Fruit fly (Drosophila melanogaster) whole organism, embryonic: ENCODE data around the gene CG46304.
A peak's percentile ranks its signal among the peaks of the same experiment; 100 is the strongest.

Experiments
- ATbp ChIP-seq: fragments of 200-800 bp; sonication (Bioruptor generic); optimal IDR thresholded peaks from 2 replicates; lab custom pipeline; 2017; ENCODE audit warnings: missing biosample characterization, mild to moderate bottlenecking, missing genetic modification characterization, missing genetic modification reagents
- Bdp1 ChIP-seq: fragments of 200-800 bp; sonication (Bioruptor generic); optimal IDR thresholded peaks from 3 replicates; lab custom pipeline; 2016; ENCODE audit warnings: missing biosample characterization, missing genetic modification characterization
- Blimp-1 ChIP-seq: fragments of 200-800 bp; sonication (Bioruptor generic); optimal IDR thresholded peaks from 3 replicates; lab custom pipeline; 2018; ENCODE audit warnings: missing biosample characterization, missing genetic modification characterization, mild to moderate bottlenecking, moderate library complexity, missing genetic modification reagents
- CG10267 ChIP-seq: fragments of 200-800 bp; sonication (Bioruptor generic); optimal IDR thresholded peaks from 2 replicates; lab custom pipeline; 2018; ENCODE audit warnings: missing biosample characterization, mild to moderate bottlenecking, missing genetic modification characterization, moderate library complexity
- CG10431 ChIP-seq: fragments of 200-800 bp; sonication (Bioruptor generic); optimal IDR thresholded peaks from 3 replicates; lab custom pipeline; 2018; ENCODE audit warnings: missing biosample characterization, mild to moderate bottlenecking, missing genetic modification characterization
- CG11398 ChIP-seq: fragments of 200-800 bp; sonication (Bioruptor generic); optimal IDR thresholded peaks from 2 replicates; lab custom pipeline; 2016; ENCODE audit warnings: missing biosample characterization, missing genetic modification characterization
- CG11504 ChIP-seq: fragments of 200-800 bp; sonication (Bioruptor generic); optimal IDR thresholded peaks from 3 replicates; lab custom pipeline; 2019; ENCODE audit warnings: missing biosample characterization, mild to moderate bottlenecking, missing genetic modification characterization, moderate library complexity
- CG12104 ChIP-seq: fragments of 200-800 bp; sonication (Bioruptor generic); optimal IDR thresholded peaks from 3 replicates; lab custom pipeline; 2016; ENCODE audit warnings: missing biosample characterization, missing genetic modification characterization
- CG12155 ChIP-seq: fragments of 200-800 bp; sonication (Bioruptor generic); optimal IDR thresholded peaks from 3 replicates; lab custom pipeline; 2016; ENCODE audit warnings: missing biosample characterization, missing genetic modification characterization
- CG12219 ChIP-seq: fragments of 200-800 bp; sonication (Bioruptor generic); optimal IDR thresholded peaks from 3 replicates; lab custom pipeline; 2018; ENCODE audit warnings: missing biosample characterization, mild to moderate bottlenecking, missing genetic modification characterization
- CG12942 ChIP-seq: fragments of 200-800 bp; sonication (Bioruptor generic); optimal IDR thresholded peaks from 3 replicates; lab custom pipeline; 2016; ENCODE audit warnings: missing biosample characterization, missing genetic modification characterization
- CG13424 ChIP-seq: fragments of 200-800 bp; sonication (Bioruptor generic); optimal IDR thresholded peaks from 2 replicates; lab custom pipeline; 2019; ENCODE audit warnings: missing biosample characterization, mild to moderate bottlenecking, missing genetic modification characterization, moderate library complexity
- CG13894 ChIP-seq: fragments of 200-800 bp; sonication (Bioruptor generic); optimal IDR thresholded peaks from 3 replicates; lab custom pipeline; 2018; ENCODE audit warnings: missing biosample characterization, mild to moderate bottlenecking, missing genetic modification characterization, moderate library complexity
- CG14667 ChIP-seq: fragments of 200-800 bp; sonication (Bioruptor generic); IDR thresholded peaks from 2 replicates; pipeline ENCODE4 v1.3.6; 2022; ENCODE audit warnings: missing biosample characterization, missing genetic modification characterization
- CG14710 ChIP-seq: fragments of 200-800 bp; sonication (Bioruptor generic); optimal IDR thresholded peaks from 3 replicates; lab custom pipeline; 2019; ENCODE audit warnings: missing biosample characterization, mild to moderate bottlenecking, missing genetic modification characterization, moderate library complexity
- CG1529 ChIP-seq: fragments of 200-800 bp; sonication (Bioruptor generic); optimal IDR thresholded peaks from 3 replicates; lab custom pipeline; 2018; ENCODE audit warnings: missing biosample characterization, missing genetic modification characterization
- CG15479 ChIP-seq: fragments of 200-800 bp; sonication (Bioruptor generic); optimal IDR thresholded peaks from 3 replicates; lab custom pipeline; 2019; ENCODE audit warnings: missing biosample characterization, mild to moderate bottlenecking, missing genetic modification characterization, moderate library complexity
- CG1602 ChIP-seq: fragments of 200-800 bp; sonication (Bioruptor generic); optimal IDR thresholded peaks from 3 replicates; lab custom pipeline; 2016; ENCODE audit warnings: missing biosample characterization, missing genetic modification characterization
- CG16815 ChIP-seq: fragments of 200-800 bp; sonication (Bioruptor generic); optimal IDR thresholded peaks from 3 replicates; lab custom pipeline; 2017; ENCODE audit warnings: missing biosample characterization, mild to moderate bottlenecking, missing genetic modification characterization
- CG17359 ChIP-seq: fragments of 200-800 bp; sonication (Bioruptor generic); optimal IDR thresholded peaks from 3 replicates; lab custom pipeline; 2018; ENCODE audit warnings: missing biosample characterization, mild to moderate bottlenecking, missing genetic modification characterization, moderate library complexity
- CG18599 ChIP-seq: fragments of 200-800 bp; sonication (Bioruptor generic); optimal IDR thresholded peaks from 3 replicates; lab custom pipeline; 2017; ENCODE audit warnings: missing biosample characterization, missing genetic modification characterization, mild to moderate bottlenecking, moderate library complexity, missing genetic modification reagents
- CG2202 ChIP-seq: fragments of 200-800 bp; sonication (Bioruptor generic); optimal IDR thresholded peaks from 2 replicates; lab custom pipeline; 2018; ENCODE audit warnings: missing biosample characterization, mild to moderate bottlenecking, missing genetic modification characterization
- CG30403 ChIP-seq: fragments of 200-800 bp; sonication (Bioruptor generic); optimal IDR thresholded peaks from 3 replicates; lab custom pipeline; 2016; ENCODE audit warnings: missing biosample characterization, missing genetic modification characterization
- CG4707 ChIP-seq: fragments of 200-800 bp; sonication (Bioruptor generic); optimal IDR thresholded peaks from 2 replicates; lab custom pipeline; 2018; ENCODE audit warnings: missing biosample characterization, mild to moderate bottlenecking, missing genetic modification characterization, moderate library complexity
- CG4820 ChIP-seq: fragments of 200-800 bp; sonication (Bioruptor generic); optimal IDR thresholded peaks from 3 replicates; lab custom pipeline; 2016; ENCODE audit warnings: missing biosample characterization, missing genetic modification characterization
- CG5245 ChIP-seq: fragments of 200-800 bp; sonication (Bioruptor generic); optimal IDR thresholded peaks from 3 replicates; lab custom pipeline; 2016; ENCODE audit warnings: missing biosample characterization, missing genetic modification characterization
- CG6813 ChIP-seq: fragments of 200-800 bp; sonication (Bioruptor generic); optimal IDR thresholded peaks from 2 replicates; lab custom pipeline; 2017; ENCODE audit warnings: missing biosample characterization, missing genetic modification characterization, mild to moderate bottlenecking, moderate library complexity, missing genetic modification reagents
- CG7271 ChIP-seq: fragments of 200-800 bp; sonication (Bioruptor generic); optimal IDR thresholded peaks from 2 replicates; lab custom pipeline; 2018; ENCODE audit warnings: missing biosample characterization, mild to moderate bottlenecking, missing genetic modification characterization, moderate library complexity
- CG7839 ChIP-seq: fragments of 200-800 bp; sonication (Bioruptor generic); optimal IDR thresholded peaks from 3 replicates; lab custom pipeline; 2018; ENCODE audit warnings: missing biosample characterization, mild to moderate bottlenecking, missing genetic modification characterization, moderate library complexity
- CG8388 ChIP-seq: fragments of 200-800 bp; sonication (Bioruptor generic); optimal IDR thresholded peaks from 2 replicates; lab custom pipeline; 2019; ENCODE audit warnings: missing biosample characterization, mild to moderate bottlenecking, missing genetic modification characterization, moderate library complexity
- Dek ChIP-seq: fragments of 200-800 bp; sonication (Bioruptor generic); optimal IDR thresholded peaks from 3 replicates; lab custom pipeline; 2019; ENCODE audit warnings: missing biosample characterization, mild to moderate bottlenecking, missing genetic modification characterization, moderate library complexity
- Dip2 ChIP-seq: fragments of 200-800 bp; sonication (Bioruptor generic); IDR thresholded peaks from 2 replicates; pipeline ENCODE4 v1.3.6; 2022; ENCODE audit warnings: missing biosample characterization, missing genetic modification characterization
- E2f2 ChIP-seq: fragments of 200-800 bp; sonication (Bioruptor generic); IDR thresholded peaks from 2 replicates; pipeline ENCODE4 v1.3.6; 2022; ENCODE audit warnings: missing biosample characterization, missing genetic modification characterization
- Fer3 ChIP-seq: fragments of 200-800 bp; sonication (Bioruptor generic); optimal IDR thresholded peaks from 2 replicates; lab custom pipeline; 2018; ENCODE audit warnings: missing biosample characterization, mild to moderate bottlenecking, missing genetic modification characterization, moderate library complexity
- MBD-R2 ChIP-seq: fragments of 200-800 bp; sonication (Bioruptor generic); IDR thresholded peaks from 2 replicates; pipeline ENCODE4 v1.3.6; 2022; ENCODE audit warnings: missing biosample characterization, missing genetic modification characterization
- NC2β ChIP-seq: fragments of 200-800 bp; sonication (Bioruptor generic); optimal IDR thresholded peaks from 2 replicates; lab custom pipeline; 2016; ENCODE audit warnings: missing biosample characterization, missing genetic modification characterization
- NFAT ChIP-seq: fragments of 200-800 bp; sonication (Bioruptor generic); IDR thresholded peaks from 2 replicates; pipeline ENCODE4 v1.3.6; 2022; ENCODE audit warnings: missing biosample characterization, missing genetic modification characterization
- Ssrp ChIP-seq: fragments of 200-800 bp; sonication (Bioruptor generic); optimal IDR thresholded peaks from 2 replicates; lab custom pipeline; 2018; ENCODE audit warnings: missing biosample characterization, mild to moderate bottlenecking, missing genetic modification characterization, moderate library complexity
- Xbp1 ChIP-seq: fragments of 200-800 bp; sonication (Bioruptor generic); optimal IDR thresholded peaks from 3 replicates; lab custom pipeline; 2016; ENCODE audit warnings: missing biosample characterization, mild to moderate bottlenecking, missing genetic modification characterization
- Xrp1 ChIP-seq: fragments of 200-800 bp; sonication (Bioruptor generic); IDR thresholded peaks from 2 replicates; pipeline ENCODE4 v1.3.6; 2022; ENCODE audit warnings: missing biosample characterization, missing genetic modification characterization
- fd3F ChIP-seq: fragments of 200-800 bp; sonication (Bioruptor generic); optimal IDR thresholded peaks from 2 replicates; lab custom pipeline; 2018; ENCODE audit warnings: missing biosample characterization, mild to moderate bottlenecking, missing genetic modification characterization, moderate library complexity
- ind ChIP-seq: fragments of 200-800 bp; sonication (Bioruptor generic); optimal IDR thresholded peaks from 3 replicates; lab custom pipeline; 2016; ENCODE audit warnings: missing biosample characterization, missing genetic modification characterization
- jumu ChIP-seq: fragments of 200-800 bp; sonication (Bioruptor generic); optimal IDR thresholded peaks from 3 replicates; lab custom pipeline; 2016; ENCODE audit warnings: missing biosample characterization, missing genetic modification characterization
- org-1 ChIP-seq: fragments of 200-800 bp; sonication (Bioruptor generic); optimal IDR thresholded peaks from 2 replicates; lab custom pipeline; 2017; ENCODE audit warnings: missing biosample characterization, missing genetic modification characterization
- prd ChIP-seq, 3 experiments: fragments of >200 bp in 2 of 3; fragments of 200-800 bp in 1 of 3; sonication (Bioruptor generic) in 1 of 3; optimal IDR thresholded peaks in 2 of 3; IDR thresholded peaks in 1 of 3; 2 replicates in 2 of 3; 3 replicates in 1 of 3; pipeline versions ENCODE4 v1.3.6 to Lab custom; 2017 to 2022; ENCODE audit warnings: missing biosample characterization in 1 of 3, missing genetic modification characterization in 1 of 3
- pros ChIP-seq: fragments of 200-800 bp; sonication (Bioruptor generic); optimal IDR thresholded peaks from 3 replicates; lab custom pipeline; 2019; ENCODE audit warnings: missing biosample characterization, mild to moderate bottlenecking, missing genetic modification characterization, moderate library complexity
- sens-2 ChIP-seq: fragments of 200-800 bp; sonication (Bioruptor generic); IDR thresholded peaks from 2 replicates; pipeline ENCODE4 v1.3.6; 2022; ENCODE audit warnings: missing biosample characterization, missing genetic modification characterization
- ssp ChIP-seq: fragments of 200-800 bp; sonication (Bioruptor generic); IDR thresholded peaks from 2 replicates; pipeline ENCODE4 v1.3.6; 2022; ENCODE audit warnings: missing biosample characterization, missing genetic modification characterization
- sug ChIP-seq: fragments of 200-800 bp; optimal IDR thresholded peaks from 2 replicates; lab custom pipeline; 2019; ENCODE audit warnings: missing biosample characterization, mild to moderate bottlenecking, missing genetic modification characterization, moderate library complexity
- tio ChIP-seq: fragments of 200-800 bp; sonication (Bioruptor generic); optimal IDR thresholded peaks from 2 replicates; lab custom pipeline; 2017; ENCODE audit warnings: missing biosample characterization, missing genetic modification characterization, inconsistent platforms

CG46304 gene

DNA sequence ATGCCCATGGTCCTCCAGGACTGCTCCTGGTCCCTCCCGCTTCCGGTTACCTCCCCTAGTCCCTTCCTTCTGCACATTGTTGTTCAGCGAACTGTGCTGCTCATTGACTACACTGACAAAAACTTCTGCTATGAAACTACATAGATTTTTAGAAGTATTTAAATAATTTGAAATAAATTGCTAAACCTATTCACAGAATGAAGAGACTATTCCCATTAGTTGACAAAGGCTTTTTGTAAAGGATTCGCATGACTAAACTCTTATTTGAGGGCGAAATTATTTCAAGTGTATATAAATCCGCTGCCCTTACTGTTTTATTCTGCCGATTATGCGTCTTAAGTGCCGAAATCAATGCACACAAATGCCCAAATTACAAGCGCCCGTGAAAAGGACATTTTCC lies 24.9 kb upstream of the CG46304 start (continued):
- TF ChIP-seq CG4707 (GFP tag; lab: Kevin White, UChicago), result peak; percentile 6
- no peak for TF ChIP-seq Fer3 (tag; lab: Kevin White, UChicago)
- TF ChIP-seq org-1 (GFP tag; lab: Kevin White, UChicago), result peak; percentile 17
- no peak for TF ChIP-seq sug (tag; lab: Kevin White, UChicago)
- TF ChIP-seq CG4820 (GFP tag; lab: Kevin White, UChicago), result peak; percentile 66
- TF ChIP-seq CG16815 (GFP tag; lab: Kevin White, UChicago), result peak; percentile 33
- TF ChIP-seq CG17359 (tag; lab: Kevin White, UChicago), result peak; percentile 44
- peak; percentile 63 for TF ChIP-seq CG7271 (tag; lab: Kevin White, UChicago)
- peak; percentile 67 for TF ChIP-seq CG11504 (tag; lab: Kevin White, UChicago)
- no peak for TF ChIP-seq fd3F (GFP tag; lab: Kevin White, UChicago)
- TF ChIP-seq CG1602 (GFP tag; lab: Kevin White, UChicago), result peak; percentile 32
- no peak for TF ChIP-seq CG10431 (GFP tag; lab: Kevin White, UChicago)
- TF ChIP-seq Xbp1 (GFP tag; lab: Kevin White, UChicago), result peak; percentile 54
- peak; percentile 53 for TF ChIP-seq Blimp-1 (GFP tag; lab: Kevin White, UChicago)
- peak; percentile 39 for TF ChIP-seq CG6813 (GFP tag; lab: Kevin White, UChicago)
- TF ChIP-seq pros (GFP tag; lab: Kevin White, UChicago), result peak; percentile 44
- peak; percentile 28 for TF ChIP-seq ATbp (GFP tag; lab: Kevin White, UChicago)
- TF ChIP-seq NC2β (GFP tag; lab: Kevin White, UChicago), result peak; percentile 36
- no peak for TF ChIP-seq CG14667 (GFP tag; lab: Robert Waterston, UW)
- TF ChIP-seq E2f2 (GFP tag; lab: Robert Waterston, UW), result no peak
- TF ChIP-seq tio (GFP tag; lab: Kevin White, UChicago), result peak; percentile 51
- TF ChIP-seq CG15479 (GFP tag; lab: Kevin White, UChicago), result peak; percentile 13
- TF ChIP-seq CG1529 (GFP tag; lab: Kevin White, UChicago), result peak; percentile 4
- TF ChIP-seq CG30403 (GFP tag; lab: Kevin White, UChicago), result peak; percentile 53
- TF ChIP-seq CG12942, result peak; percentile 19
- peak; percentile 22 for TF ChIP-seq CG18599
- peak; percentile 12 for TF ChIP-seq CG12155 (GFP tag; lab: Kevin White, UChicago)
- peak; percentile 54 for TF ChIP-seq CG2202 (tag; lab: Kevin White, UChicago)
- peak; percentile 75 for TF ChIP-seq Xrp1
- TF ChIP-seq CG11398 (GFP tag; lab: Kevin White, UChicago), result no peak
- peak; percentile 37; the same call in 1 of the 2 replicates for TF ChIP-seq ssp (GFP tag; lab: Robert Waterston, UW)
- TF ChIP-seq CG12104, result peak; percentile 2
- TF ChIP-seq Dek (tag; lab: Kevin White, UChicago), result no peak
- peak; percentile 73 for TF ChIP-seq CG5245
- peak; percentile 25; the same call in 1 of the 2 replicates for TF ChIP-seq sens-2 (GFP tag; lab: Robert Waterston, UW)
- TF ChIP-seq NFAT, result no peak
- TF ChIP-seq CG13424, result peak; percentile 43
- no peak for TF ChIP-seq CG13894 (tag; lab: Kevin White, UChicago)
- TF ChIP-seq jumu (GFP tag; lab: Kevin White, UChicago), result peak; percentile 22
- TF ChIP-seq MBD-R2 (GFP tag; lab: Robert Waterston, UW), result no peak
- TF ChIP-seq CG7839, result peak; percentile 63
- TF ChIP-seq ind (GFP tag; lab: Kevin White, UChicago), result peak; percentile 13
- no peak for TF ChIP-seq prd (optimal IDR thresholded peaks at IDR 0.05; lab: Kevin White, UChicago)
- TF ChIP-seq prd (GFP tag; IDR thresholded peaks at IDR 0.05; lab: Robert Waterston, UW), result peak; percentile 82
- TF ChIP-seq CG8388, result peak; percentile 63
- peak; percentile 79 for TF ChIP-seq CG14710 (tag; lab: Kevin White, UChicago)
- no peak for TF ChIP-seq Dip2 (GFP tag; lab: Robert Waterston, UW)
- TF ChIP-seq Bdp1 (GFP tag; lab: Kevin White, UChicago), result peak; percentile 2
- peak; percentile 47 for TF ChIP-seq Ssrp (tag; lab: Kevin White, UChicago)
- peak; percentile 29 for TF ChIP-seq CG12219
- peak; percentile 76 for TF ChIP-seq CG10267
